3 fruit fly cellular contexts compared by ENCODE assay signal in the genomic region with DNA sequence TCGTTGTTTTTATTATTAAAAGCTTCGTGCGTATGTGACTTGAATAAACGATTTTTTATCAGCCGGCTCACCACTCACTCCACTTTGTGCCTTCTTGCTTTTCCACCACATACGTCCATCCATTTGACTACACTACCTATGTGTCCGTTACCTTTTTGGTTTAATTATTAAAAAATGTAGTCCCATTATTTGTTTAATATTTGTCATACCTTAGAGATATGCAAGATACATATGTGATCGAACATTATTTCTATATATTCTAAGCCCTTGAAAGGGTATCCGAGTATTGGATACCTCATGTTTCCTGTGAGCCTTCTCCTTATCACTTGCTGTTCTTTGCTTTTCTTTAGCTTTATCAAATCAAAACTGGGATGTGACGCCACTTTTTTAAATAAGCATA.
TF ChIP-seq lines count a peak whose summit lies in the region.

No protein-coding gene starts in this region.

TF ChIP-seq in whole organism, embryonic, 481 proteins besides CTCF, POLR2A, EP300 and RAD21 (continued from another document and continues in another):
- TF ChIP-seq CG3065 (GFP tag; optimal IDR thresholded peaks at IDR 0.05; lab: Kevin White, UChicago), result no peak
- no peak for TF ChIP-seq jing (GFP tag; optimal IDR thresholded peaks at IDR 0.05; lab: Kevin White, UChicago)
- TF ChIP-seq Max (GFP tag; optimal IDR thresholded peaks at IDR 0.05; lab: Kevin White, UChicago), result peak; percentile 22
- no peak for TF ChIP-seq CG10462 (GFP tag; optimal IDR thresholded peaks at IDR 0.05; lab: Kevin White, UChicago)
- no peak for TF ChIP-seq Dll (GFP tag; IDR thresholded peaks at IDR 0.05; lab: Robert Waterston, UW; ENCODE audit: partially characterized antibody)
- peak; percentile 31 for TF ChIP-seq pho (GFP tag; optimal IDR thresholded peaks at IDR 0.05; lab: Kevin White, UChicago)
- peak; percentile 18 for TF ChIP-seq CG4820 (GFP tag; optimal IDR thresholded peaks at IDR 0.05; lab: Kevin White, UChicago)
- peak; percentile 58 for TF ChIP-seq Ada2b (GFP tag; IDR thresholded peaks at IDR 0.05; lab: Robert Waterston, UW)
- TF ChIP-seq bowl (GFP tag; IDR thresholded peaks at IDR 0.05; lab: Robert Waterston, UW), result peak; percentile 61
- TF ChIP-seq Doc3 (GFP tag; IDR thresholded peaks at IDR 0.05; lab: Robert Waterston, UW; ENCODE audit: partially characterized antibody), result no peak
- TF ChIP-seq Hsf (GFP tag; optimal IDR thresholded peaks at IDR 0.05; lab: Kevin White, UChicago), result peak; percentile 41
- TF ChIP-seq sc (optimal IDR thresholded peaks at IDR 0.05; lab: Kevin White, UChicago), result no peak
- TF ChIP-seq sc (GFP tag; optimal IDR thresholded peaks at IDR 0.05; lab: Kevin White, UChicago), result no peak
- no peak for TF ChIP-seq jigr1 (GFP tag; IDR thresholded peaks at IDR 0.05; lab: Robert Waterston, UW)
- no peak for TF ChIP-seq slou (GFP tag; optimal IDR thresholded peaks at IDR 0.05; lab: Kevin White, UChicago)
- no peak for TF ChIP-seq CG9876 (GFP tag; optimal IDR thresholded peaks at IDR 0.05; lab: Kevin White, UChicago)
- TF ChIP-seq CG2875 (GFP tag; optimal IDR thresholded peaks at IDR 0.05; lab: Kevin White, UChicago), result no peak
- no peak for TF ChIP-seq Spps (tag; optimal IDR thresholded peaks at IDR 0.05; lab: Kevin White, UChicago)
- no peak for TF ChIP-seq HmgD (GFP tag; optimal IDR thresholded peaks at IDR 0.05; lab: Kevin White, UChicago)
- peak; percentile 37; the same call in 1 of the 2 replicates for TF ChIP-seq CG14667 (GFP tag; IDR thresholded peaks at IDR 0.05; lab: Robert Waterston, UW)
- TF ChIP-seq abd-A (tag; optimal IDR thresholded peaks at IDR 0.05; lab: Kevin White, UChicago), result no peak
- TF ChIP-seq CG2129 (GFP tag; IDR thresholded peaks at IDR 0.05; lab: Robert Waterston, UW; ENCODE audit: partially characterized antibody), result no peak
- no peak; the same call in 1 of the 2 replicates for TF ChIP-seq Rx (GFP tag; IDR thresholded peaks at IDR 0.05; lab: Robert Waterston, UW)
- TF ChIP-seq ssp (GFP tag; IDR thresholded peaks at IDR 0.05; lab: Robert Waterston, UW), result peak; percentile 26; the same call in 1 of the 2 replicates
- TF ChIP-seq CG10274 (GFP tag; optimal IDR thresholded peaks at IDR 0.05; lab: Kevin White, UChicago), result peak; percentile 21
- TF ChIP-seq dm (GFP tag; optimal IDR thresholded peaks at IDR 0.05; lab: Kevin White, UChicago), result no peak
- peak; percentile 44 for TF ChIP-seq CG18476 (GFP tag; optimal IDR thresholded peaks at IDR 0.05; lab: Kevin White, UChicago)
- peak; percentile 95 for TF ChIP-seq D19A (tag; optimal IDR thresholded peaks at IDR 0.05; lab: Kevin White, UChicago)
- peak; percentile 47 for TF ChIP-seq phol (tag; optimal IDR thresholded peaks at IDR 0.05; lab: Kevin White, UChicago)
- peak; percentile 54 for TF ChIP-seq Blimp-1 (GFP tag; optimal IDR thresholded peaks at IDR 0.05; lab: Kevin White, UChicago)
- TF ChIP-seq CG17328 (GFP tag; IDR thresholded peaks at IDR 0.05; lab: Robert Waterston, UW), result 0 out of 2 replicates have a peak, but pooled peaks have one; percentile 45
- TF ChIP-seq nom (GFP tag; optimal IDR thresholded peaks at IDR 0.05; lab: Kevin White, UChicago), result peak; percentile 49
- no peak for TF ChIP-seq z (GFP tag; IDR thresholded peaks at IDR 0.05; lab: Robert Waterston, UW)
- no peak for TF ChIP-seq CG33213 (GFP tag; optimal IDR thresholded peaks at IDR 0.05; lab: Kevin White, UChicago)
- peak; percentile 45; the same call in 1 of the 2 replicates for TF ChIP-seq E2f2 (GFP tag; IDR thresholded peaks at IDR 0.05; lab: Robert Waterston, UW)
- peak; percentile 69; the same call in 1 of the 3 replicates for TF ChIP-seq H15 (GFP tag; IDR thresholded peaks at IDR 0.05; lab: Robert Waterston, UW)
- no peak for TF ChIP-seq pros (GFP tag; optimal IDR thresholded peaks at IDR 0.05; lab: Kevin White, UChicago)
- no peak for TF ChIP-seq peb (GFP tag; IDR thresholded peaks at IDR 0.05; lab: Robert Waterston, UW)
- TF ChIP-seq CG4730 (GFP tag; IDR thresholded peaks at IDR 0.05; lab: Robert Waterston, UW), result 0 out of 2 replicates have a peak, but pooled peaks have one; percentile 32
- no peak for TF ChIP-seq CG16863 (GFP tag; optimal IDR thresholded peaks at IDR 0.05; lab: Kevin White, UChicago)
- TF ChIP-seq Pdp1 (GFP tag; optimal IDR thresholded peaks at IDR 0.05; lab: Kevin White, UChicago), result peak; percentile 21 to 37

TF ChIP-seq in whole organism, prepupa, 60 proteins besides CTCF, POLR2A, EP300 and RAD21 (continued from another document):
- TF ChIP-seq CG8632 (GFP tag; optimal IDR thresholded peaks at IDR 0.05; lab: Kevin White, UChicago) (peak; percentile 85), CG10631 (GFP tag; optimal IDR thresholded peaks at IDR 0.05; lab: Kevin White, UChicago) (peak; percentile 76), CG11762 (GFP tag; optimal IDR thresholded peaks at IDR 0.05; lab: Kevin White, UChicago; ENCODE audit: insufficient read depth) (peak; percentile 63), esn (GFP tag; optimal IDR thresholded peaks at IDR 0.05; lab: Kevin White, UChicago) (peak; percentile 94), CG34406 (GFP tag; optimal IDR thresholded peaks at IDR 0.05; lab: Kevin White, UChicago) (peak; percentile 88), cyc (GFP tag; optimal IDR thresholded peaks at IDR 0.05; lab: Kevin White, UChicago) (peak; percentile 90), Eip75B (GFP tag; optimal IDR thresholded peaks at IDR 0.05; lab: Kevin White, UChicago) (peak; percentile 87), dsx (GFP tag; optimal IDR thresholded peaks at IDR 0.05; lab: Kevin White, UChicago; ENCODE audit: poor library complexity, severe bottlenecking) (peak; percentile 86), CG4318 (GFP tag; optimal IDR thresholded peaks at IDR 0.05; lab: Kevin White, UChicago) (peak; percentile 24), fd59A (GFP tag; optimal IDR thresholded peaks at IDR 0.05; lab: Kevin White, UChicago) (peak; percentile 76), CG11902 (GFP tag; optimal IDR thresholded peaks at IDR 0.05; lab: Kevin White, UChicago) (peak; percentile 85), CG31627 (GFP tag; optimal IDR thresholded peaks at IDR 0.05; lab: Kevin White, UChicago) (peak; percentile 90), Sox102F (GFP tag; optimal IDR thresholded peaks at IDR 0.05; lab: Kevin White, UChicago) (peak; percentile 90), CG6808 (GFP tag; optimal IDR thresholded peaks at IDR 0.05; lab: Kevin White, UChicago) (peak; percentile 77), Met (GFP tag; optimal IDR thresholded peaks at IDR 0.05; lab: Kevin White, UChicago) (peak; percentile 87), Gug (GFP tag; IDR thresholded peaks at IDR 0.05; lab: Robert Waterston, UW) (peak; percentile 63), CG11294 (GFP tag; IDR thresholded peaks at IDR 0.05; lab: Robert Waterston, UW) (peak; percentile 67), fd85E (GFP tag; optimal IDR thresholded peaks at IDR 0.05; lab: Kevin White, UChicago) (peak; percentile 52), CG10669 (GFP tag; optimal IDR thresholded peaks at IDR 0.05; lab: Kevin White, UChicago) (peak; percentile 88), CG32006 (GFP tag; optimal IDR thresholded peaks at IDR 0.05; lab: Kevin White, UChicago) (peak; percentile 66), salr (GFP tag; optimal IDR thresholded peaks at IDR 0.05; lab: Kevin White, UChicago) (peak; percentile 17 to 72), dac (GFP tag; optimal IDR thresholded peaks at IDR 0.05; lab: Kevin White, UChicago) (no peak), Lpt (GFP tag; optimal IDR thresholded peaks at IDR 0.05; lab: Kevin White, UChicago) (peak; percentile 62), CG8119 (GFP tag; IDR thresholded peaks at IDR 0.05; lab: Robert Waterston, UW) (peak; percentile 82), fkh (GFP tag; optimal IDR thresholded peaks at IDR 0.05; lab: Kevin White, UChicago) (no peak), CG9139 (GFP tag; optimal IDR thresholded peaks at IDR 0.05; lab: Kevin White, UChicago) (peak; percentile 63), ss (GFP tag; optimal IDR thresholded peaks at IDR 0.05; lab: Kevin White, UChicago) (peak; percentile 71 to 84), net (GFP tag; optimal IDR thresholded peaks at IDR 0.05; lab: Kevin White, UChicago) (peak; percentile 81), acj6 (GFP tag; optimal IDR thresholded peaks at IDR 0.05; lab: Kevin White, UChicago) (peak; percentile 85), Eip78C (GFP tag; lab: Kevin White, UChicago) (peak; percentile 98), achi (GFP tag; optimal IDR thresholded peaks at IDR 0.05; lab: Kevin White, UChicago) (peak; percentile 83), topi (GFP tag; optimal IDR thresholded peaks at IDR 0.05; lab: Kevin White, UChicago) (peak; percentile 90), Hr39 (GFP tag; optimal IDR thresholded peaks at IDR 0.05; lab: Kevin White, UChicago) (peak; percentile 91), Ets21C (GFP tag; optimal IDR thresholded peaks at IDR 0.05; lab: Kevin White, UChicago) (peak; percentile 77), Ets96B (tag; optimal IDR thresholded peaks at IDR 0.05; lab: Kevin White, UChicago) (peak; percentile 91), pdm3 (GFP tag; optimal IDR thresholded peaks at IDR 0.05; lab: Kevin White, UChicago) (peak; percentile 89), Hr4 (GFP tag; optimal IDR thresholded peaks at IDR 0.05; lab: Kevin White, UChicago) (peak; percentile 67), Hr38 (GFP tag; optimal IDR thresholded peaks at IDR 0.05; lab: Kevin White, UChicago) (no peak), CG16779 (tag; optimal IDR thresholded peaks at IDR 0.05; lab: Kevin White, UChicago) (peak; percentile 58)

TF ChIP-seq in whole organism, wandering third instar larva, 38 proteins besides CTCF, POLR2A, EP300 and RAD21 (continued from another document):
- TF ChIP-seq rgr (GFP tag; optimal IDR thresholded peaks at IDR 0.05; lab: Kevin White, UChicago) (peak; percentile 81), GATAd (GFP tag; optimal IDR thresholded peaks at IDR 0.05; lab: Kevin White, UChicago) (no peak), HLH106 (tag; optimal IDR thresholded peaks at IDR 0.05; lab: Kevin White, UChicago) (peak; percentile 84), lola (GFP tag; optimal IDR thresholded peaks at IDR 0.05; lab: Kevin White, UChicago) (no peak), OdsH (GFP tag; optimal IDR thresholded peaks at IDR 0.05; lab: Kevin White, UChicago) (peak; percentile 78), sage (GFP tag; optimal IDR thresholded peaks at IDR 0.05; lab: Kevin White, UChicago) (peak; percentile 73), Dfd (GFP tag; optimal IDR thresholded peaks at IDR 0.05; lab: Kevin White, UChicago) (no peak), jim (GFP tag; optimal IDR thresholded peaks at IDR 0.05; lab: Kevin White, UChicago) (no peak), dsf (GFP tag; optimal IDR thresholded peaks at IDR 0.05; lab: Kevin White, UChicago; ENCODE audit: borderline replicate concordance) (peak; percentile 11), woc (GFP tag; optimal IDR thresholded peaks at IDR 0.05; lab: Kevin White, UChicago) (peak; percentile 44), dmrt93B (GFP tag; optimal IDR thresholded peaks at IDR 0.05; lab: Kevin White, UChicago) (peak; percentile 53), Mio (GFP tag; optimal IDR thresholded peaks at IDR 0.05; lab: Kevin White, UChicago) (no peak), Hr78 (GFP tag; optimal IDR thresholded peaks at IDR 0.05; lab: Kevin White, UChicago) (no peak)
